Worm (Caenorhabditis elegans) whole organism, L2 larva: ENCODE data around the gene ZK1098.2.

Experiments used
- R02D3.7 ChIP-seq: fragments of 150-350 bp; optimal IDR thresholded peaks from 2 replicates; lab custom pipeline; 2014; ENCODE audit warnings: missing biosample characterization, missing genetic modification characterization
- blmp-1 ChIP-seq: sonication (generic microtip); optimal IDR thresholded peaks from 2 replicates; lab custom pipeline; 2017; ENCODE audit warnings: missing genetic modification characterization, mild to moderate bottlenecking, missing compliant biosample characterization, antibody characterized with exemption, moderate library complexity; ENCODE audit not compliant: insufficient read depth
- nhr-11 ChIP-seq: fragments of 150-350 bp; optimal IDR thresholded peaks from 2 replicates; lab custom pipeline; 2014; ENCODE audit warnings: missing biosample characterization, missing genetic modification characterization

- TF ChIP-seq R02D3.7 (tag; lab: Kevin White, UChicago) = no peak
- TF ChIP-seq nhr-11 = no peak
- no peak for TF ChIP-seq blmp-1 (tag; lab: Kevin White, UChicago)
These were observed 21.2 kb upstream of the ZK1098.2 start, which contains the start of gene vha-14 for ce11 chrIII:9507799-9508198.
